Fruit fly (Drosophila melanogaster) whole organism, prepupa: ENCODE results near the gene Dop1R1.
A peak's percentile ranks its signal among the peaks of the same experiment; 100 is the strongest.

ENCODE experiments used
- Blimp-1 ChIP-seq: fragments of 200-800 bp; sonication (Bioruptor generic); optimal IDR thresholded peaks from 3 replicates; lab custom pipeline; 2017; ENCODE audit warnings: missing biosample characterization, missing genetic modification characterization, mild to moderate bottlenecking, moderate library complexity, missing genetic modification reagents
- CG10631 ChIP-seq: fragments of 200-800 bp; sonication (Bioruptor generic); optimal IDR thresholded peaks from 2 replicates; lab custom pipeline; 2016; ENCODE audit warnings: missing biosample characterization, missing genetic modification characterization
- CG11294 ChIP-seq: fragments of 200-800 bp; sonication (Bioruptor generic); IDR thresholded peaks from 2 replicates; pipeline ENCODE4 v1.3.6; 2022; ENCODE audit warnings: missing biosample characterization, missing genetic modification characterization
- CG11762 ChIP-seq: fragments of 200-800 bp; sonication (Bioruptor generic); optimal IDR thresholded peaks from 3 replicates; lab custom pipeline; 2016; ENCODE audit warnings: missing biosample characterization, missing genetic modification characterization; ENCODE audit not compliant: insufficient read depth
- CG11902 ChIP-seq: fragments of 200-800 bp; sonication (Bioruptor generic); optimal IDR thresholded peaks from 3 replicates; lab custom pipeline; 2016; ENCODE audit warnings: missing biosample characterization, missing genetic modification characterization
- CG1621 ChIP-seq: fragments of 200-800 bp; sonication (Bioruptor generic); optimal IDR thresholded peaks from 3 replicates; lab custom pipeline; 2018; ENCODE audit warnings: missing biosample characterization, mild to moderate bottlenecking, missing genetic modification characterization
- CG3032 ChIP-seq: fragments of 200-800 bp; optimal IDR thresholded peaks from 2 replicates; lab custom pipeline; 2019; ENCODE audit warnings: missing biosample characterization, mild to moderate bottlenecking, missing genetic modification characterization, moderate library complexity
- CG31627 ChIP-seq: fragments of 200-800 bp; sonication (Bioruptor generic); optimal IDR thresholded peaks from 3 replicates; lab custom pipeline; 2016; ENCODE audit warnings: missing biosample characterization, missing genetic modification characterization
- CG32006 ChIP-seq: fragments of 200-800 bp; sonication (Bioruptor generic); optimal IDR thresholded peaks from 3 replicates; lab custom pipeline; 2017; ENCODE audit warnings: missing biosample characterization, mild to moderate bottlenecking, missing genetic modification characterization
- CG34406 ChIP-seq: fragments of 200-800 bp; sonication (Bioruptor generic); optimal IDR thresholded peaks from 3 replicates; lab custom pipeline; 2016; ENCODE audit warnings: missing biosample characterization, missing genetic modification characterization
- CG3919 ChIP-seq: fragments of 200-800 bp; sonication (Bioruptor generic); optimal IDR thresholded peaks from 3 replicates; lab custom pipeline; 2016; ENCODE audit warnings: missing biosample characterization, missing genetic modification characterization
- CG4318 ChIP-seq: fragments of 200-800 bp; sonication (Bioruptor generic); optimal IDR thresholded peaks from 3 replicates; lab custom pipeline; 2017; ENCODE audit warnings: missing biosample characterization, mild to moderate bottlenecking, missing genetic modification characterization
- CG6163 ChIP-seq: fragments of 200-800 bp; sonication (Bioruptor generic); IDR thresholded peaks from 3 replicates; pipeline ENCODE4 v1.3.6; 2022; ENCODE audit warnings: missing biosample characterization, missing genetic modification characterization
- CG6276 ChIP-seq: fragments of 200-800 bp; sonication (Bioruptor generic); optimal IDR thresholded peaks from 2 replicates; lab custom pipeline; 2017; ENCODE audit warnings: missing biosample characterization, mild to moderate bottlenecking, missing genetic modification characterization
- CG6792 ChIP-seq: fragments of 200-800 bp; sonication (Bioruptor generic); optimal IDR thresholded peaks from 3 replicates; lab custom pipeline; 2016; ENCODE audit warnings: missing biosample characterization, missing genetic modification characterization
- CG6808 ChIP-seq: fragments of 200-800 bp; sonication (Bioruptor generic); optimal IDR thresholded peaks from 3 replicates; lab custom pipeline; 2017; ENCODE audit warnings: missing biosample characterization, missing genetic modification characterization, mild to moderate bottlenecking, moderate library complexity, missing genetic modification reagents
- CG6854 ChIP-seq: fragments of 200-800 bp; sonication (Bioruptor generic); optimal IDR thresholded peaks from 2 replicates; lab custom pipeline; 2017; ENCODE audit warnings: missing biosample characterization, mild to moderate bottlenecking, missing genetic modification characterization
- CG8119 ChIP-seq: fragments of 200-800 bp; sonication (Bioruptor generic); IDR thresholded peaks from 3 replicates; pipeline ENCODE4 v1.3.6; 2022; ENCODE audit warnings: missing biosample characterization, missing genetic modification characterization
- CG8319 ChIP-seq: fragments of 200-800 bp; sonication (Bioruptor generic); optimal IDR thresholded peaks from 3 replicates; lab custom pipeline; 2016; ENCODE audit warnings: missing biosample characterization, missing genetic modification characterization
- CG8632 ChIP-seq: fragments of 200-800 bp; sonication (Bioruptor generic); optimal IDR thresholded peaks from 3 replicates; lab custom pipeline; 2016; ENCODE audit warnings: missing biosample characterization, missing genetic modification characterization
- CG9139 ChIP-seq: fragments of 200-800 bp; sonication (Bioruptor generic); optimal IDR thresholded peaks from 3 replicates; lab custom pipeline; 2017; ENCODE audit warnings: missing biosample characterization, mild to moderate bottlenecking, missing genetic modification characterization
- Eip75B ChIP-seq: fragments of 200-800 bp; sonication (Bioruptor generic); optimal IDR thresholded peaks from 3 replicates; lab custom pipeline; 2016; ENCODE audit warnings: missing biosample characterization, missing genetic modification characterization
- Eip78C ChIP-seq: fragments of 200-800 bp; sonication (Bioruptor generic); peaks from one replicate; lab custom pipeline; 2016; ENCODE audit warnings: missing biosample characterization, missing genetic modification characterization
- Ets21C ChIP-seq: fragments of 200-800 bp; sonication (Bioruptor generic); optimal IDR thresholded peaks from 3 replicates; lab custom pipeline; 2016; ENCODE audit warnings: missing biosample characterization, missing genetic modification characterization
- Ets96B ChIP-seq: fragments of 200-800 bp; optimal IDR thresholded peaks from 2 replicates; lab custom pipeline; 2019; ENCODE audit warnings: missing biosample characterization, mild to moderate bottlenecking, missing genetic modification characterization, moderate library complexity
- Gug ChIP-seq: fragments of 200-800 bp; sonication (Bioruptor generic); IDR thresholded peaks from 2 replicates; pipeline ENCODE4 v1.3.6; 2022; ENCODE audit warnings: missing biosample characterization, missing genetic modification characterization
- Hr39 ChIP-seq: fragments of 200-800 bp; sonication (Bioruptor generic); optimal IDR thresholded peaks from 2 replicates; lab custom pipeline; 2016; ENCODE audit warnings: missing biosample characterization, missing genetic modification characterization
- Lpt ChIP-seq: fragments of 200-800 bp; sonication (Bioruptor generic); optimal IDR thresholded peaks from 3 replicates; lab custom pipeline; 2016; ENCODE audit warnings: missing biosample characterization, missing genetic modification characterization
- Met ChIP-seq: fragments of 200-800 bp; sonication (Bioruptor generic); optimal IDR thresholded peaks from 3 replicates; lab custom pipeline; 2016; ENCODE audit warnings: missing biosample characterization, missing genetic modification characterization
- OdsH ChIP-seq: fragments of 200-800 bp; sonication (Bioruptor generic); optimal IDR thresholded peaks from 3 replicates; lab custom pipeline; 2016; ENCODE audit warnings: missing biosample characterization, missing genetic modification characterization
- Sox102F ChIP-seq: fragments of 200-800 bp; sonication (Bioruptor generic); optimal IDR thresholded peaks from 2 replicates; lab custom pipeline; 2016; ENCODE audit warnings: missing biosample characterization, mild to moderate bottlenecking, missing genetic modification characterization
- Sox14 ChIP-seq: fragments of 200-800 bp; sonication (Bioruptor generic); optimal IDR thresholded peaks from 3 replicates; lab custom pipeline; 2016; ENCODE audit warnings: missing biosample characterization, missing genetic modification characterization
- Sox15 ChIP-seq: fragments of 200-800 bp; sonication (Bioruptor generic); optimal IDR thresholded peaks from 3 replicates; lab custom pipeline; 2016; ENCODE audit warnings: missing biosample characterization, missing genetic modification characterization
- achi ChIP-seq: fragments of 200-800 bp; sonication (Bioruptor generic); optimal IDR thresholded peaks from 3 replicates; lab custom pipeline; 2016; ENCODE audit warnings: missing biosample characterization, missing genetic modification characterization
- acj6 ChIP-seq: fragments of 200-800 bp; sonication (Bioruptor generic); optimal IDR thresholded peaks from 3 replicates; lab custom pipeline; 2016; ENCODE audit warnings: missing biosample characterization, missing genetic modification characterization
- dac ChIP-seq: fragments of 200-800 bp; sonication (Bioruptor generic); optimal IDR thresholded peaks from 2 replicates; lab custom pipeline; 2017; ENCODE audit warnings: missing biosample characterization, mild to moderate bottlenecking, missing genetic modification characterization
- dsx ChIP-seq: fragments of 200-800 bp; optimal IDR thresholded peaks from 3 replicates; lab custom pipeline; 2019; ENCODE audit warnings: missing biosample characterization, mild to moderate bottlenecking, missing genetic modification characterization, moderate library complexity; ENCODE audit not compliant: poor library complexity, severe bottlenecking
- eg ChIP-seq: fragments of 200-800 bp; sonication (Bioruptor generic); IDR thresholded peaks from 3 replicates; pipeline ENCODE4 v1.3.6; 2022; ENCODE audit warnings: missing biosample characterization, missing genetic modification characterization
- fd59A ChIP-seq: fragments of 200-800 bp; sonication (Bioruptor generic); optimal IDR thresholded peaks from 2 replicates; lab custom pipeline; 2017; ENCODE audit warnings: missing biosample characterization, mild to moderate bottlenecking, missing genetic modification characterization, missing genetic modification reagents
- fd85E ChIP-seq: fragments of 200-800 bp; sonication (Bioruptor generic); optimal IDR thresholded peaks from 3 replicates; lab custom pipeline; 2016; ENCODE audit warnings: missing biosample characterization, missing genetic modification characterization
- fkh ChIP-seq: fragments of 200-800 bp; sonication (Bioruptor generic); optimal IDR thresholded peaks from 3 replicates; lab custom pipeline; 2017; ENCODE audit warnings: missing biosample characterization, mild to moderate bottlenecking, missing genetic modification characterization, moderate library complexity
- lz ChIP-seq: fragments of 200-800 bp; sonication (Bioruptor generic); optimal IDR thresholded peaks from 3 replicates; lab custom pipeline; 2016; ENCODE audit warnings: missing biosample characterization, missing genetic modification characterization
- net ChIP-seq: fragments of 200-800 bp; sonication (Bioruptor generic); optimal IDR thresholded peaks from 3 replicates; lab custom pipeline; 2016; ENCODE audit warnings: missing biosample characterization, missing genetic modification characterization
- pdm3 ChIP-seq: fragments of 200-800 bp; sonication (Bioruptor generic); optimal IDR thresholded peaks from 3 replicates; lab custom pipeline; 2016; ENCODE audit warnings: missing biosample characterization, missing genetic modification characterization
- salr ChIP-seq, 2 experiments: fragments of 200-800 bp; sonication (Bioruptor generic); optimal IDR thresholded peaks; 3 replicates each; lab custom pipeline; 2016 to 2018; ENCODE audit warnings: missing biosample characterization in 2 of 2, missing genetic modification characterization in 2 of 2, mild to moderate bottlenecking in 1 of 2
- spab ChIP-seq: fragments of 200-800 bp; sonication (Bioruptor generic); optimal IDR thresholded peaks from 2 replicates; lab custom pipeline; 2017; ENCODE audit warnings: missing biosample characterization, mild to moderate bottlenecking, missing genetic modification characterization, missing genetic modification reagents
- ss ChIP-seq, 2 experiments: fragments of 200-800 bp; sonication (Bioruptor generic); optimal IDR thresholded peaks; 2 replicates in 1 of 2; 3 replicates in 1 of 2; lab custom pipeline; 2017 to 2018; ENCODE audit warnings: mild to moderate bottlenecking in 2 of 2, missing biosample characterization in 2 of 2, missing genetic modification characterization in 2 of 2, moderate library complexity in 1 of 2
- svp ChIP-seq: fragments of 200-800 bp; sonication (Bioruptor generic); peaks from one replicate; lab custom pipeline; 2016; ENCODE audit warnings: missing biosample characterization, missing genetic modification characterization
- topi ChIP-seq: fragments of 200-800 bp; sonication (Bioruptor generic); optimal IDR thresholded peaks from 3 replicates; lab custom pipeline; 2016; ENCODE audit warnings: missing biosample characterization, missing genetic modification characterization

Dop1R1 gene

dm6 chr3R:14226662-14227061 lies 12.1 kb upstream of the Dop1R1 start, which contains the start of gene CG9631:
TSS of gene CG9631 (minus strand) at chr3R:14226762.
- TF ChIP-seq CG6792 (no peak), CG6276 (GFP tag; lab: Kevin White, UChicago) (no peak), Blimp-1 (GFP tag; lab: Kevin White, UChicago) (no peak), CG8319 (GFP tag; lab: Kevin White, UChicago) (no peak), CG10631 (no peak), Ets21C (GFP tag; lab: Kevin White, UChicago) (no peak), Sox102F (GFP tag; lab: Kevin White, UChicago) (no peak), Ets96B (tag; lab: Kevin White, UChicago) (no peak), fd59A (GFP tag; lab: Kevin White, UChicago) (no peak), CG3032 (tag; lab: Kevin White, UChicago) (no peak), CG32006 (GFP tag; lab: Kevin White, UChicago) (no peak)

dm6 chr3R:14224105-14224574 lies 9.5 kb upstream of the Dop1R1 start, which contains the start of gene Sp212:
TSS of gene Sp212 (minus strand) at chr3R:14224155.
- TF ChIP-seq lz (GFP tag; lab: Kevin White, UChicago) (no peak), fd85E (GFP tag; lab: Kevin White, UChicago) (no peak), Hr39 (no peak), Eip78C (GFP tag; lab: Kevin White, UChicago) (peak; percentile 64), Sox102F (GFP tag; lab: Kevin White, UChicago) (no peak), CG6792 (no peak), CG11762 (no peak), topi (GFP tag; lab: Kevin White, UChicago) (no peak), CG8319 (GFP tag; lab: Kevin White, UChicago) (no peak), Eip75B (no peak), CG1621 (tag; lab: Kevin White, UChicago) (no peak), CG6808 (GFP tag; lab: Kevin White, UChicago) (no peak), net (no peak), CG10631 (no peak), Lpt (GFP tag; lab: Kevin White, UChicago) (no peak), dsx (GFP tag; lab: Kevin White, UChicago) (no peak), CG34406 (GFP tag; lab: Kevin White, UChicago) (no peak), CG9139 (GFP tag; lab: Kevin White, UChicago) (no peak), CG31627 (GFP tag; lab: Kevin White, UChicago) (no peak), ss (GFP tag; optimal IDR thresholded peaks at IDR 0.05; lab: Kevin White, UChicago) (no peak), CG6854 (GFP tag; lab: Kevin White, UChicago) (no peak), Sox15 (no peak), CG4318 (GFP tag; lab: Kevin White, UChicago) (no peak), eg (GFP tag; lab: Robert Waterston, UW) (0 out of 3 replicates have a peak, but pooled peaks have one; percentile 27), Ets21C (GFP tag; lab: Kevin White, UChicago) (no peak), CG6163 (GFP tag; lab: Robert Waterston, UW) (no peak), CG6276 (GFP tag; lab: Kevin White, UChicago) (no peak), Met (no peak), OdsH (GFP tag; lab: Kevin White, UChicago) (no peak), CG8119 (GFP tag; lab: Robert Waterston, UW) (no peak), CG8632 (GFP tag; lab: Kevin White, UChicago) (no peak), CG11902 (GFP tag; lab: Kevin White, UChicago) (no peak), pdm3 (GFP tag; lab: Kevin White, UChicago) (no peak), CG11294 (GFP tag; lab: Robert Waterston, UW) (no peak), spab (GFP tag; lab: Kevin White, UChicago) (no peak), salr (GFP tag; optimal IDR thresholded peaks at IDR 0.05; lab: Kevin White, UChicago) (no peak), Gug (no peak), Blimp-1 (GFP tag; lab: Kevin White, UChicago) (no peak), dac (GFP tag; lab: Kevin White, UChicago) (no peak), Ets96B (tag; lab: Kevin White, UChicago) (no peak), CG3919 (GFP tag; lab: Kevin White, UChicago) (no peak), Sox14 (GFP tag; lab: Kevin White, UChicago) (peak; percentile 14), svp (GFP tag; lab: Kevin White, UChicago) (no peak), fkh (GFP tag; lab: Kevin White, UChicago) (no peak), achi (GFP tag; lab: Kevin White, UChicago) (peak; percentile 5), acj6 (no peak)
